Worm (Caenorhabditis elegans) whole organism, L4 larva: ENCODE measurements around the gene sra-12.
"Not testable (repeated sequence)": the region's sequence is repeated elsewhere in the genome, so short reads cannot be mapped to it uniquely, and the experiment has no call there.

Experiments
- F26F4.8 ChIP-seq: fragments of 200-800 bp; sonication (Bioruptor generic); conservative IDR thresholded peaks from 2 replicates; pipeline ENCODE4 v1.3.6; 2022; ENCODE audit warnings: missing genetic modification characterization, missing compliant biosample characterization
- F37D6.2 ChIP-seq: sonication (generic microtip); optimal IDR thresholded peaks from 2 replicates; lab custom pipeline; 2016; ENCODE audit warnings: mild to moderate bottlenecking, missing genetic modification characterization, missing compliant biosample characterization
- ZK546.5 ChIP-seq, 2 experiments: sonication (generic microtip); optimal IDR thresholded peaks; 2 replicates each; lab custom pipeline; 2017; ENCODE audit warnings: missing biosample characterization in 2 of 2, missing genetic modification characterization in 2 of 2
- aha-1 ChIP-seq: fragments of 150-350 bp; peaks from one replicate; lab custom pipeline; 2014; ENCODE audit warnings: missing biosample characterization, missing genetic modification characterization
- aly-2 ChIP-seq: sonication (generic microtip); optimal IDR thresholded peaks from 2 replicates; lab custom pipeline; 2018; ENCODE audit warnings: missing biosample characterization, missing genetic modification characterization
- arid-1 ChIP-seq: fragments of 200-800 bp; sonication (Bioruptor generic); conservative IDR thresholded peaks from 2 replicates; pipeline ENCODE4 v1.3.6; 2022; ENCODE audit warnings: missing genetic modification reagents, missing genetic modification characterization, missing compliant biosample characterization
- ceh-20 ChIP-seq: fragments of 200-800 bp; sonication (Bioruptor generic); IDR thresholded peaks from 2 replicates; pipeline ENCODE4 v1.3.6; 2022; ENCODE audit warnings: missing genetic modification reagents, missing genetic modification characterization, missing compliant biosample characterization
- ceh-82 ChIP-seq: sonication (generic microtip); optimal IDR thresholded peaks from 2 replicates; lab custom pipeline; 2017; ENCODE audit warnings: missing biosample characterization, missing genetic modification characterization
- ces-1 ChIP-seq: fragments of 150-350 bp; sonication (generic microtip); optimal IDR thresholded peaks from 4 replicates; lab custom pipeline; 2014; ENCODE audit warnings: missing biosample characterization, missing genetic modification reagents, missing genetic modification characterization
- cey-2 ChIP-seq: sonication (generic microtip); optimal IDR thresholded peaks from 3 replicates; lab custom pipeline; 2017; ENCODE audit warnings: missing genetic modification characterization, mild to moderate bottlenecking, missing compliant biosample characterization, antibody characterized with exemption, borderline replicate concordance; ENCODE audit not compliant: insufficient read depth
- daf-12 ChIP-seq: fragments of 150-350 bp; optimal IDR thresholded peaks from 2 replicates; lab custom pipeline; 2014; ENCODE audit warnings: missing biosample characterization, missing genetic modification reagents, missing genetic modification characterization
- daf-16 ChIP-seq, 3 experiments: sonication (generic microtip); optimal IDR thresholded peaks; 2 replicates each; lab custom pipeline; 2016 to 2017; ENCODE audit warnings: missing genetic modification characterization in 3 of 3, missing genetic modification reagents in 3 of 3, mild to moderate bottlenecking in 2 of 3, missing compliant biosample characterization in 2 of 3, missing biosample characterization in 1 of 3, moderate library complexity in 1 of 3
- daf-19 ChIP-seq: fragments of 200-800 bp; sonication (Bioruptor generic); conservative IDR thresholded peaks from 2 replicates; pipeline ENCODE4 v1.3.6; 2022; ENCODE audit warnings: missing genetic modification characterization, missing compliant biosample characterization
- daf-8 ChIP-seq: fragments of 200-800 bp; sonication (Bioruptor generic); IDR thresholded peaks from 2 replicates; pipeline ENCODE4 v1.3.6; 2022; ENCODE audit warnings: missing genetic modification characterization, missing compliant biosample characterization
- dmd-6 ChIP-seq: fragments of 200-800 bp; sonication (Bioruptor generic); IDR thresholded peaks from 2 replicates; pipeline ENCODE4 v1.3.6; 2022; ENCODE audit warnings: missing genetic modification reagents, missing genetic modification characterization, missing compliant biosample characterization
- dmd-9 ChIP-seq: fragments of 200-800 bp; sonication (Bioruptor generic); IDR thresholded peaks from 2 replicates; pipeline ENCODE4 v1.3.6; 2022; ENCODE audit warnings: missing genetic modification reagents, missing genetic modification characterization, missing compliant biosample characterization
- dve-1 ChIP-seq: sonication (generic microtip); optimal IDR thresholded peaks from 2 replicates; lab custom pipeline; 2017; ENCODE audit warnings: antibody characterized with exemption, mild to moderate bottlenecking, missing genetic modification characterization, missing compliant biosample characterization; ENCODE audit not compliant: insufficient read depth
- hlh-11 ChIP-seq: fragments of 200-800 bp; sonication (Bioruptor generic); optimal IDR thresholded peaks from 2 replicates; lab custom pipeline; 2018; ENCODE audit warnings: mild to moderate bottlenecking, missing genetic modification characterization, missing compliant biosample characterization
- hmg-1.1 ChIP-seq: fragments of 200-800 bp; sonication (Bioruptor generic); IDR thresholded peaks from 2 replicates; pipeline ENCODE4 v1.3.6; 2022; ENCODE audit warnings: missing genetic modification reagents, missing genetic modification characterization, missing compliant biosample characterization
- jun-1 ChIP-seq: fragments of 150-350 bp; optimal IDR thresholded peaks from 2 replicates; lab custom pipeline; 2014; ENCODE audit warnings: missing biosample characterization, missing genetic modification reagents, missing genetic modification characterization
- lin-1 ChIP-seq: fragments of 200-800 bp; sonication (Bioruptor generic); IDR thresholded peaks from 2 replicates; pipeline ENCODE4 v1.3.6; 2022; ENCODE audit warnings: missing genetic modification reagents, missing genetic modification characterization, missing compliant biosample characterization
- lin-38 ChIP-seq: fragments of 200-800 bp; sonication (Bioruptor generic); IDR thresholded peaks from 2 replicates; pipeline ENCODE4 v1.3.6; 2022; ENCODE audit warnings: missing genetic modification reagents, missing genetic modification characterization, missing compliant biosample characterization
- madf-9 ChIP-seq: fragments of 200-800 bp; sonication (Bioruptor generic); conservative IDR thresholded peaks from 2 replicates; pipeline ENCODE4 v1.3.6; 2022; ENCODE audit warnings: missing genetic modification reagents, missing genetic modification characterization, missing compliant biosample characterization
- mxl-2 ChIP-seq: fragments of 200-800 bp; sonication (Bioruptor generic); conservative IDR thresholded peaks from 2 replicates; pipeline ENCODE4 v1.3.6; 2022; ENCODE audit warnings: missing genetic modification reagents, missing genetic modification characterization, missing compliant biosample characterization
- mxl-3 ChIP-seq: fragments of 200-800 bp; sonication (Bioruptor generic); optimal IDR thresholded peaks from 2 replicates; lab custom pipeline; 2018; ENCODE audit warnings: mild to moderate bottlenecking, missing genetic modification characterization, missing compliant biosample characterization
- nhr-102 ChIP-seq: sonication (generic microtip); optimal IDR thresholded peaks from 2 replicates; lab custom pipeline; 2016; ENCODE audit warnings: mild to moderate bottlenecking, missing genetic modification characterization, moderate library complexity, missing compliant biosample characterization
- nhr-11 ChIP-seq: fragments of 150-350 bp; optimal IDR thresholded peaks from 2 replicates; lab custom pipeline; 2014; ENCODE audit warnings: missing biosample characterization, missing genetic modification characterization
- nhr-28 ChIP-seq: fragments of 150-350 bp; optimal IDR thresholded peaks from 2 replicates; lab custom pipeline; 2014; ENCODE audit warnings: missing biosample characterization, missing genetic modification characterization
- nhr-41 ChIP-seq: fragments of 200-800 bp; sonication (Bioruptor generic); IDR thresholded peaks from 2 replicates; pipeline ENCODE4 v1.3.6; 2022; ENCODE audit warnings: missing genetic modification reagents, missing genetic modification characterization, missing compliant biosample characterization
- nhr-42 ChIP-seq: fragments of 200-800 bp; sonication (Bioruptor generic); IDR thresholded peaks from 2 replicates; pipeline ENCODE4 v1.3.6; 2022; ENCODE audit warnings: missing genetic modification characterization, missing compliant biosample characterization
- nhr-76 ChIP-seq: fragments of 150-350 bp; optimal IDR thresholded peaks from 2 replicates; lab custom pipeline; 2014; ENCODE audit warnings: missing biosample characterization, missing genetic modification characterization
- nhr-77 ChIP-seq: fragments of 150-350 bp; optimal IDR thresholded peaks from 2 replicates; lab custom pipeline; 2014; ENCODE audit warnings: missing biosample characterization, missing genetic modification characterization
- pha-4 ChIP-seq, 2 experiments: fragments of 150-350 bp in 1 of 2; fragments of 200-800 bp in 1 of 2; sonication (Bioruptor generic) in 1 of 2; IDR thresholded peaks in 1 of 2; optimal IDR thresholded peaks in 1 of 2; 2 replicates each; pipeline versions ENCODE4 v1.3.6 to Lab custom; 2014 to 2022; ENCODE audit warnings: missing genetic modification characterization in 2 of 2, missing genetic modification reagents in 2 of 2, missing biosample characterization in 1 of 2, missing compliant biosample characterization in 1 of 2
- pqm-1 ChIP-seq: sonication (generic microtip); optimal IDR thresholded peaks from 2 replicates; lab custom pipeline; 2017; ENCODE audit warnings: missing biosample characterization, missing genetic modification characterization
- saeg-2 ChIP-seq: fragments of 200-800 bp; sonication (Bioruptor generic); IDR thresholded peaks from 2 replicates; pipeline ENCODE4 v1.3.6; 2022; ENCODE audit warnings: missing genetic modification reagents, missing genetic modification characterization, missing compliant biosample characterization
- snpc-1.2 ChIP-seq: fragments of 200-800 bp; sonication (Bioruptor generic); IDR thresholded peaks from 2 replicates; pipeline ENCODE4 v1.3.6; 2022; ENCODE audit warnings: missing genetic modification reagents, missing genetic modification characterization, missing compliant biosample characterization
- tra-1 ChIP-seq: fragments of 200-800 bp; sonication (Bioruptor generic); IDR thresholded peaks from 2 replicates; pipeline ENCODE4 v1.3.6; 2022; ENCODE audit warnings: missing genetic modification reagents, missing genetic modification characterization, missing compliant biosample characterization
- unc-39 ChIP-seq: sonication (generic microtip); optimal IDR thresholded peaks from 2 replicates; lab custom pipeline; 2017; ENCODE audit warnings: missing biosample characterization, missing genetic modification characterization
- unc-62 ChIP-seq, 3 experiments: fragments of 150-350 bp in 1 of 3; sonication (generic microtip); optimal IDR thresholded peaks in 2 of 3; peaks in 1 of 3; 1 replicate in 1 of 3; 2 replicates in 2 of 3; lab custom pipeline; 2014 to 2017; ENCODE audit warnings: missing biosample characterization in 3 of 3, missing genetic modification characterization in 3 of 3, missing genetic modification reagents in 3 of 3, missing genotype in 1 of 3
- ztf-7 ChIP-seq: fragments of 150-350 bp; optimal IDR thresholded peaks from 2 replicates; lab custom pipeline; 2014; ENCODE audit warnings: missing biosample characterization, missing genetic modification characterization

Gene sra-12

DNA sequence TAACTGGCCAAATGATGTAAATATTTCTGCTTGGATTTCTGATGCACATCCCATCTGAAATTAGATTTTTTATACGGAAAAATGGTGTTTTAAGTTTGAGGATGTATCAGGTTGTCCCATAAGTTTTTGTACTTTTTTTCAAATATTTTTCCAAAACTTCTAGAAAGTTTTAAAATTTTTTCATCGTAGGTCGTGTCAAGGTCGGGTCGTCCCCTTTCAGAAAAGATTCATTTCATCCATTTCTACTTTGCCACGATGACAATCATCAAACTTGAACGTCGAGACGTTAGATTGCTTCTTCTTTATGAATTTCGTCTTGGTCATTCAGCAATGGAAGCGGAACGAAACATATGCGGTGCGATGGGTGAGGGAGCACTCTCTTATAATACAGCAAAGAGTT is at the start of gene sra-12:
Gene sra-12 (minus strand): TSS at position 101 of the 400 bp plus-strand sequence.
- TF ChIP-seq ztf-7 (tag; lab: Kevin White, UChicago); daf-19 (GFP tag; lab: Robert Waterston, UW); snpc-1.2 (GFP tag; lab: Robert Waterston, UW): not testable (repeated sequence)

DNA sequence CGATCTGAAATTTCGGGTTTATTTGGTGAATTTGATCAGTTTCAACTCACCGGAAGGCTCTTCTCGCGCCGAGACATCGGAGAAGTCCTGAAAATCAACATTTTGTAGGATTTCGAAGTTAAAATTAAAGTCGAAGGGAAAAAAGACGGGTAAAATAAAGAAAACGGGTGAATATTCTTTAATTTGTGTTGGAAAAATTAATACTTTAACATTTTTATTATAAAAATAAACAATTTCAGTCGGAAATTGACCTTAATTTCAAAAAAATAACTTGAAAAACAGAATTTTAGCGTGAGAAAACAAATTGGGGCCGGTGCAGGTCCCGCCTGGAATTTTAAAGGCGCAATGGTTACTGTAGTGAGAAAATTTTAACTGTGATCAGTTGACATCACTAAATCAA is 48.8 kb upstream of the sra-12 start, which contains the start of gene nos-1:
Gene nos-1 (minus strand): TSS at position 101 of the 400 bp plus-strand sequence.
- no peak for TF ChIP-seq lin-1 (GFP tag; lab: Robert Waterston, UW)
- TF ChIP-seq lin-38 (GFP tag; lab: Robert Waterston, UW), result no peak
- no peak for TF ChIP-seq daf-8
- no peak for TF ChIP-seq unc-62 (GFP tag; optimal IDR thresholded peaks at IDR 0.05 in 1 of 2; lab: Kevin White, UChicago)
- no peak for TF ChIP-seq unc-62 (tag; optimal IDR thresholded peaks at IDR 0.05; lab: Kevin White, UChicago)
- no peak for TF ChIP-seq hmg-1.1 (GFP tag; lab: Robert Waterston, UW)
- no peak for TF ChIP-seq snpc-1.2 (GFP tag; lab: Robert Waterston, UW)
- no peak for TF ChIP-seq dve-1 (tag; lab: Kevin White, UChicago)
- TF ChIP-seq ceh-20, result no peak
- no peak for TF ChIP-seq ceh-82 (tag; lab: Kevin White, UChicago)
- no peak for TF ChIP-seq nhr-41 (GFP tag; lab: Robert Waterston, UW)
- TF ChIP-seq jun-1 (tag; lab: Kevin White, UChicago), result no peak

DNA sequence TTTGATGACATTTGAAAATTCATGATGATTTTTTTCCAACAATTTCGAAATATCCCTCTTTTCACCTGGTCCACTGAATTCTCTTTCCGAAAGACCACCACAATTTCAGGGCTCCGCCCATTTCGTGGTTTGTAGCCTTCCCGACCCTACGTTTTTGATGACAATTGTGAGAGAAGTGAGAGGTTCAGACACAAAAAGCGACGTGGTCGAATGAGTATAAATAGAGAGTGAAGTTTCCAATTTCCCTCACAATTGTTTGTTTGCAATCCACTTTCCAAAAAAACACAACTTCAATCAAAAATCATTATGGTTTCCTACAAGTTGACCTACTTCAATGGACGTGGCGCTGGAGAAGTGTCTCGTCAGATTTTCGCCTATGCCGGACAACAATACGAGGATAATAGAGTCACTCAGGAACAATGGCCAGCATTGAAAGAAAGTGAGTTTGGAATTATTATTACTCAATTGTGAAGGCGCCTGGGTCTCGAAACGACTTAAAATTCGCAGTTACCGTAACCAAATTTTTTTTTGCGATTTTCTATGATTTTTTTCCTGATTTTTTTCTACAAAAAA is 45.9 kb upstream of the sra-12 start, which contains the start of gene gst-5:
Gene gst-5 (plus strand): TSS at position 246 of the 573 bp plus-strand sequence.
- TF ChIP-seq daf-12 (tag; lab: Kevin White, UChicago) (no peak), saeg-2 (no peak), nhr-102 (tag; lab: Kevin White, UChicago) (peak; percentile 55), dmd-9 (GFP tag; lab: Robert Waterston, UW) (no peak), arid-1 (GFP tag; lab: Robert Waterston, UW) (no peak), nhr-42 (no peak), F37D6.2 (no peak), daf-19 (GFP tag; lab: Robert Waterston, UW) (no peak), lin-1 (GFP tag; lab: Robert Waterston, UW) (no peak), cey-2 (tag; lab: Kevin White, UChicago) (no peak), hmg-1.1 (GFP tag; lab: Robert Waterston, UW) (peak; percentile 31; the same call in 1 of the 2 replicates), ZK546.5 (tag; optimal IDR thresholded peaks at IDR 0.05; lab: Kevin White, UChicago) (no peak), ces-1 (no peak), hlh-11 (tag; lab: Kevin White, UChicago) (peak; percentile 37), nhr-77 (peak; percentile 1), madf-9 (GFP tag; lab: Robert Waterston, UW) (no peak), nhr-28 (peak; percentile 98), daf-16 (GFP tag; optimal IDR thresholded peaks at IDR 0.05; lab: Kevin White, UChicago) (no peak), daf-16 (tag; optimal IDR thresholded peaks at IDR 0.05; lab: Kevin White, UChicago) (peak; percentile 68), mxl-3 (GFP tag; lab: Kevin White, UChicago) (peak; percentile 92), aly-2 (tag; lab: Kevin White, UChicago) (no peak), unc-39 (tag; lab: Kevin White, UChicago) (no peak), nhr-76 (tag; lab: Kevin White, UChicago) (no peak), lin-38 (GFP tag; lab: Robert Waterston, UW) (no peak), unc-62 (GFP tag; optimal IDR thresholded peaks at IDR 0.05 in 1 of 2; lab: Kevin White, UChicago) (peak in 1 of 2 experiments; percentile 31), unc-62 (tag; optimal IDR thresholded peaks at IDR 0.05; lab: Kevin White, UChicago) (no peak), ceh-20 (no peak), mxl-2 (GFP tag; lab: Robert Waterston, UW) (no peak), aha-1 (no peak), dmd-6 (GFP tag; lab: Robert Waterston, UW) (peak; percentile 24; the same call in 1 of the 2 replicates), nhr-11 (tag; lab: Kevin White, UChicago) (peak; percentile 58), pha-4 (GFP tag; IDR thresholded peaks at IDR 0.05; lab: Robert Waterston, UW) (0 out of 2 replicates have a peak, but pooled peaks have one; percentile 11), pha-4 (tag; optimal IDR thresholded peaks at IDR 0.05; lab: Kevin White, UChicago) (no peak), tra-1 (GFP tag; lab: Robert Waterston, UW) (no peak), F26F4.8 (GFP tag; lab: Robert Waterston, UW) (no peak), pqm-1 (tag; lab: Kevin White, UChicago) (peak; percentile 38)
